Fruit fly (Drosophila melanogaster) S2 (cell line): Measurements from ENCODE around the gene CG44303.

ENCODE experiments used
- CG8478 ChIP-seq: fragments of >200 bp; optimal IDR thresholded peaks from 2 replicates; lab custom pipeline; 2018
- CTCF ChIP-seq, 2 experiments: fragments of >200 bp; optimal IDR thresholded peaks; 2 replicates each; lab custom pipeline; 2018

DNA sequence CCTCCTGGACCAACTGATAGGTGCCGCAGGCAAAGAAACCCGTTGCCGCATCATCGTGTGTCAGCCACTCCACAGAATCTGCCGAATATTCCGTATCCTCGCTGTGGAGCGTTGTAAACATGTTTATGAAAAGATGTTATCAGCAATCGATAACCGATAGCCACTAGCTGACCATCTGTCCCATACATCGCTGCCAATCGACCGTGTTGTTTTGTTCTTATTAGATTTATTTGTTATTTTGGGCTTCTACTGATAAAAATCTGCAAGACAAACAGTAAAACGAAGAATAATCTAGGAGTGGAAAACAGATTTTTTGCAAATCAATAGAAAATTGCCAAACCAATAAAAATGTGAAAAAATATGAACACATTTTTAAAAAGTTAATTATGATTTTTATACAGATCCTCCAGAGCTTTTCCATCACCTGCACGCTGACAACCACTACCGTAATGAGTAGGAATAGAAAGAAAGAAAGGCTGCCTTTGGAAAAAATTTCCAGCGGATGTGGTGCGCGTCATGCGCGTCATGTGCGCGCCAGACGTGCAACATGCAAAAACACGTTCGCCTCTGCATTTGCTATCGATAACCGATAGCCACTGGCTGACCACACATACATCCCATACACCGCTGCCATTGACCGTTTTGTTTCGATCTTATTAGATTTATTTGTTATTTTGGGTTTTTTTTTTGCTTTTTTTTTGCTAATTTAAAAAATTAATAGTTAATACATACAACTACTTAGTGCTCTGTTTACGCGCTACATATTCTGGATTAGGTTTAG lies 1.6 kb upstream of the CG44303 start, which contains the start of gene CG3184:
- TF ChIP-seq CG8478 (lab: Kevin White, UChicago) (no peak), CTCF (optimal IDR thresholded peaks at IDR 0.05; lab: Kevin White, UChicago) (no peak)
